Fruit fly (Drosophila melanogaster): Measurements from ENCODE around the gene CG2006.
A peak's percentile ranks its signal among the peaks of the same experiment; 100 is the strongest.

Gene CG2006

DNA sequence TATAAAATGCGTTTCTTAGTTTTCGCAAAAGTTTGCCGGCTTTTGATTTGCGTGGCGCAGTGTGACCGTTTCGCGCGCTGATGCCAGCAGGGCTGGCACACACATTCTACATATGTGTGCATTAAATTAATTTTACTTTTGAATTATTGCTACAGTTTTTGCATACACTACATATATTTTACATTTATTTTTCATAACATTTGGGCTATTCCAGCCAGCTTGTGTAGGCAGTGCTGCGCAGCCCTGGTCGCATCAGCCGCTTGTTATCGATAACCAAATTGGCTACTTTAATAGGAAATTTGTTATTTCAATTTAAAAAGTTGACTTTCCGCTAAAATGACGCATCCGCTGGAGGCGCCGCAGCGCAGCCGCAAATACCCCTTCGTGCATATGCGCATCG lies at the start of gene CG2006, which contains the start of gene CG2321:
Gene CG2006 (plus strand): TSS at position 260 of the 400 bp plus-strand sequence.
Gene CG2321 (minus strand): TSS at position 57 of the 400 bp plus-strand sequence.
- TF ChIP-seq noc (tag; optimal IDR thresholded peaks at IDR 0.05) = no peak

DNA sequence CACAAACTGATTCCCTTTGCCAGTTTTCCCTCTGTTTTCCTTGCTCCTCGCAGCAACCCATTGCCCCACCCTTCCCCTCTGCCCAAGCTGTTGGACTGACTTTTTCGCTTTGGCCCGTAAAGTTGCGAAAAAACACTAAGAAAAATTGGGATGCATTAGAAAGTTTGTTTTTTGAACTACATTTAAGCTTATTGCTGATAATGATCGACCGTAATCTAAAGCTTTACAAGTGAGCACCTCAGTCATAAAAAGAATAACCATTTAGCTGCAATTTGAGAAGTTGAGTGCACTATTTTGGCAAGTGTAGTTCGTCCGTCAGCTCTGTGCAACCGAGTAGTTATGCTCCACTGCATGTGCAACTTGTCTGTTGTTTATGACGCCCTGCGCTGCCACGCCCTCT lies 38.9 kb upstream of the CG2006 start:
- TF ChIP-seq noc (tag; optimal IDR thresholded peaks at IDR 0.05) = no peak

DNA sequence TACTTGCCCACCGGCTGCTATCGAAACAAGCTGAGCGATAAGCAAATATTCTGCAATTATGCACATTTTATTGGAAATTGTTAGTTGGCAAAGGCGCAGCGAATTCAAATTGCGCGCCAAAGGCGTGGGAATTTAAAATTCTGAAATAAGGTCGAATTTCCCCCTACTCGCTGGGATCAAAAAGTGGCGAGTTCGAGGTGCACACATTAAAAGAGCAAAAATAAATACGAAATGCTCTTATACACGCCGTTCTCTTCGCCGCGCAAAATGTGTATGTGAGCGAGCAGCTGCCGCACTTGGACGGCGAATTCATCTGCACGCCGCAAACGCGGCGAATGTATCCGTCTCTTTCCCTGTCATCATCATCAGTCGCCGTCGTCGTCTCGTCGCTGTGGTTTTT lies 32.1 kb upstream of the CG2006 start:
- no peak for TF ChIP-seq noc (tag; optimal IDR thresholded peaks at IDR 0.05)

DNA sequence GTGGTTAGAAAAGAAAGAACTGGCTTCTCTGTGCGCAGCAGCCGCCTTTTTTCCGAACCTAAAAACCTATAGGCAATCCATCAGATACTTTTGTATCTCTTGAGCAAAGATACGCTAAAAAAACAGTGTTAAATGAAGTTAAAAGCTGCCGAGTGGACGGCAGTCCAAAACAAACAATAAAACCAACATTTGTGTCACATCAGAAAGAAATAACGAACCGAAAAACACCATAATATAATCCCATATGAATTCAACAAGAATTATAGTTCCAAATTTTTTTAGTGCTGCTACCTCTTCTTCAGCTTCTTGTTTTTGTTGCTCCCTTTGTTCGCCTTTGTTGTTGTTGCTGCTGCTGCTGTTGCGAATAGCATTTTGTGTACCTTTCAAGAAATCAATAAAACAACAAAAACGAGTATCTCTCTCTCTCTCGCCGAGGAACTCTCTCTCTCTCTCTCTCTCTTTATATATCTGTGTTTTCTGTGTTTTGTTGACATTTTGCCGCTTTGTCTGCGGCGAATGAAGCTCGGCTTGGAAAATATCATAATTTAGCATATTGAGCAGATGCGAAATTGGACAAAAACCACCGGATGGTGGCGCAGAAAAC lies 31.4 kb upstream of the CG2006 start:
- TF ChIP-seq noc (tag; optimal IDR thresholded peaks at IDR 0.05) = no peak

DNA sequence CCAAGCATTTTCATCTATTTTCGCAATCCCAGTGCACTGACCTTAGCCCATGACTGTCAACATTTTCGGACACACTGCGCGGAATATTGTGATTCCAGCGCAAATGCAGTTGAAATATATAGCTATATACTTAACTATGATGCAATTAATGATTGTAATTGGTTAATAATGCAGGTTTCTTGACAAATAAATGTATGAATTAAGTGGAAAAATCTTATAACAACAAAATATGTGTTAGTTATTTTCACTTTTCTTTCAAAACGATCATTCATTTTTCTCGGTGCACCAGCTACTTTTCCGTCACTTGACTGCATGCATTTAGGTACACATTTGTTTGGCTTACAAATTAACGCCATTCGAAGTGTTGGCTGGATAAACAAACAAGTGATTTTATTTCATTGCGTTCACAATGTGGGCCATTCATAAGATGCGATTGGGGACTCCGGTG lies 30.6 kb upstream of the CG2006 start:
- TF ChIP-seq noc (tag; optimal IDR thresholded peaks at IDR 0.05) = no peak

DNA sequence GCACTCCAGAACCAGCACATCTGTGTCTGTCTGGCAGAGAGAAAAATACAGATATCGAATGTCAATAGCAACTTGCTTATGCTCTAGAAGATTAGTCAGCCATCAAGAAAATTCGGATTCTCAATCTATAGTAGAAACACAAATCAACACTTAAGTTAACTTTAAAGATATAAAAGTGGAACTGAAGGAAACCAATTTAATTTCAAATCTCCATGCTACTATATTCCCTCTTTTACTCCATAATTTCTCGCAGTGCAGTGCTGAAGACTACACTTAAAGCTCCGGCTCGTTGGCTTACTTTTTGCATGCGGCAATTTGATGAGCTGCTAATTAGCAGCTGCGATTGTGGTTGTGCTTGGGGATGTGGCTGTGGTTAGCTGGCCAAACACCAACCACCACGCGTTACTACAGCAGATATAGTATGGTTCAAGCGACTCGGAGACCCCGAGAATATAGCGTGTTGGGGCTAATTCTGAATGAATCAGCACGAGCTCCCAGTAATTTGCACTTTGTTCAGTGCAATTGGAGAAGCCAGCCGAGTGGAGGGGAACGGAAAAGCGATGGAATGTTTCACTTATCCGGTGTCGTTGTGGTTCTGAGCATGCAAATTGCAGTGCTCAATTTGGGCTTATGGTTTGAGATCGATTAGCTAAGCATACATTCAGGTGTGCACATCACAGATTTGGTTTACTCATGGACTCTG lies 28.9 kb upstream of the CG2006 start:
- no peak for TF ChIP-seq noc (tag; optimal IDR thresholded peaks at IDR 0.05)

DNA sequence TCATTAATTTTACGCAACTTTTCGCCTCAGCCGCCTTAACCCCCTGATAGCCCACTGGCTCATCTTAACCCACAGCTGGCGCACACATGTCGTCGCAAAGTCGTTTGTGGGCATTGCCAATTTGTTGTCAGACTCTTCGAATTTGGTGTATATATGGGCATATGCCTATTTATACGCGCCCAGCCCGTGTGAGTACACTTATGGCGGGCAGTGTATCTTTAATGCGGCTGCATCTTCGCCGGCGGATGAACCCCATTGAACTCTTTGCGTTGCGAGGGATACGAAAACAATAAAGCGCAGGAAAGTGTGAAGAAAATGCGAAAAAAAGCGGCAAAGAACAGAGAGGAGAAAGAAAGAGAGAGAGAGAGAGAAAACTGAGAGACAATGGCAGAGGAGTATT lies 28.2 kb upstream of the CG2006 start:
- TF ChIP-seq noc (tag; optimal IDR thresholded peaks at IDR 0.05) = no peak

DNA sequence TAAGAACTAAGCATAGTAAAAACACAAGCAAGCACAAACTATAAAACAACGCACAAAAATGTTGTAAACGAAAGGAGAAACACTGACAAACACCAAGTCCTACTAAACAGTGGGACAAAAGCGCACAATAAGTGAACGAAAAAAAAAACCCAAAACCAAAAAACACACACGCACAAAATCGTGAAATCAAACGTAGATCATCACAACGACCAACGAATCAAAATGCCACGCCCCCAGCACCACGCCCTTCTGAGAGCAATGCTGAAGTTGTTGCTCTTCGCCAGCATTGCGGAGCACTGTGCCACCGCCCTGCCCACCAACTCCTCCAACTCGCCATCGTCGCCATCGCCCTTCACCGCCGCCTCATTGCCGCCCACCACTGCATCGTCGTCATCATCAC lies 27.4 kb upstream of the CG2006 start:
- TF ChIP-seq noc (tag; optimal IDR thresholded peaks at IDR 0.05) = no peak

DNA sequence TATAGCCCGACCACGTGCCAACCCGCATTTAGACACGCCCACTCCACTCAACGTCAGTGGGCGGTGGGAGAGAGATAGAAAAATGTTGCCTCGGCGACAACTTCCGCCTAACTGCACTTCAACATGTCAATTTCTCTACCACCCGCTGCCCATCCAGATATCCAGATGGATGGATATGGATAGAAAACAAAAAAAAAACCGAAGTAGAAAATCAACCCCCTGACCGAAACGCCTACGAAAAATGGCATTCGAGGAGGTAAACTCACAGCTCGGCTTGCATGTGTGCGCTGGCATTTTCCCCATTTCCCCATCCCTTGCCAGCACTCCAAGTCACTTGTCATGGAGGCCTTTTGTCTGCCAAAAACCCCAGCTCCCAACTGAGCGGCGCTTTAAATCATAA lies 22.5 kb upstream of the CG2006 start:
- no peak for TF ChIP-seq noc (tag; optimal IDR thresholded peaks at IDR 0.05)

DNA sequence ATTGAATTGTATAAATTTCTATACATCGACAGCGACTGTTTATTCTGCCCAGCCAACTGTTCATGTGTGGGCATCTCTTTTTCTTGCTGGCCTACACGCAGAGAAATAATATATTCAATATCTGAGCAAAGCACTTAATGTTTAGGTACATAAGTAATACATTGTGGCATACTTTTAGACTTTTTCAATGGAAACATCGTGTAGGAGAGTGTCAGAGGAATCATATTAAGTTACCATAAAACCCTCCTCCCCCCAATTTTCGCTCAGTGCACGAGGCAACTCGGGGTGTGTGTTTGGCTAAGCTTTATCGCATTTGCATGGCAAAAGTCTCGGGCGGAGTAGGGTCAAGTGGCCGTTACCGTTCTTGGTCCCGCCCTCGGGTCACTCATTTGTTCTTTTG lies 19.1 kb upstream of the CG2006 start:
- TF ChIP-seq noc (tag; optimal IDR thresholded peaks at IDR 0.05) = no peak

DNA sequence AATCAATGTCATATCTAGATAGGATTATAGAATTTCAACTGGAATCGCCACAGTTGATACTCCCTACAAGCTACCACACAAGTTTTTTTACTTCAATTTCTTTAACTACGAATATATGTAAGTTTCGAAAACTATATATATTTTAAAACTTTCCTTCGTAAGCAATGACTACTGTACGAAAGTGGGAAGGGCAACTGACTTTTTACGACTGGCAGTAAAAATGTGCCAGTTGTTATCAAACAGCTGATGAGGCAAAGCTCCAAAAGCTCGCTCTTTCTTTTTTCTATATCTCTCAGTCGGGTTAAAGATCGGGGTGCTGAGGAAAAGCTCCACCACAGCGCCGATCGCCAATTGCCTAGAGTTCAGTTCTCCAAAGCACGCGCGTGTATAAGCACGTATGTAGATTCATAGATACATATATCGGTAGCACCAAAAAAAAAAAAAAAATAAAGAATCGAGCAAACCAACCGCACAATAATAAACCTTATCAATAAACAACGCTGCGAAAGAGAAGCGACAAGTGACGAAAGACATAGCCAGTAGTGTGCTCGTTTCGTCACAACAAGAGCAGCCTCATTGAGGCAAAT lies 10.2 kb upstream of the CG2006 start:
- TF ChIP-seq noc (tag; optimal IDR thresholded peaks at IDR 0.05) = peak; percentile 63

DNA sequence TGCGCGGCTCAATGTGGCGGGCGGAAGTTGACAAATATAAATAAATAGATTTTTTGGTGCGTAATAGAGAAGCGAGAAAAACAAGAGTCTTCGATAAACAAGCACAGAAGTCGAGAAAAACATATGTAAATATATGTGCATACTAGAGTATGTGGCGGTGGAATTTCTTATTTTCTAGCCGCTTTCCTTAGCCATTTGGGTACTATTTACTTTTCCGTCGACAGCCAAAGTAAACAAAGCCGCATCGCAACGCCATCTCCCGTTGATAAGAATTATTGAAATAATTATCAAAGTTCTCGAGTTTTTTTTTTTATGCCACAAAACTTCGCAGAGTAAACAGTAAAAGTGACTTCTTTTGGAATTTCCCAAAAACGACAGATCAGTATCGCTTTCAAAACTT lies 9.3 kb upstream of the CG2006 start:
- no peak for TF ChIP-seq noc (tag; optimal IDR thresholded peaks at IDR 0.05)

DNA sequence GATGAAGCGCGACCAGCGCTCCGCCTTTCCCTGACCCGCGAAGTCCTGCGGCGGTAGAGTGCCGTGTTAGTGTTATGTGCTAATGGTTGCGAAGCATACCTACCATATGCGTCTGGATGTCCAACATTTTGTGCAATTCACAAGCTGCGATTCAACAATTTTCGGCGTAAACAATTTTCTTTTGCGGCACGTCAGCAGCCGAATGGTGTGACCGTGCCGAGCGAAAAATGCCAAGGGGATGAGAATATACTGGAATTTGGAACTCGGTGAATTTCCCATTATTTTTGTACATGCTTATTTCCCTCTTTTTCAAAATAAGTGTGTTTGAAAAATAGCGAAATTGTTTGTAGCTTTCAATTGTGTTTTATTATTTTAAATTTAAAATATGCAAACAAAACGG lies 1.6 kb downstream of the CG2006 start, which contains the start of gene Spase12:
Gene Spase12 (minus strand): TSS at position 239 of the 400 bp plus-strand sequence.
- TF ChIP-seq noc (tag; optimal IDR thresholded peaks at IDR 0.05) = no peak

DNA sequence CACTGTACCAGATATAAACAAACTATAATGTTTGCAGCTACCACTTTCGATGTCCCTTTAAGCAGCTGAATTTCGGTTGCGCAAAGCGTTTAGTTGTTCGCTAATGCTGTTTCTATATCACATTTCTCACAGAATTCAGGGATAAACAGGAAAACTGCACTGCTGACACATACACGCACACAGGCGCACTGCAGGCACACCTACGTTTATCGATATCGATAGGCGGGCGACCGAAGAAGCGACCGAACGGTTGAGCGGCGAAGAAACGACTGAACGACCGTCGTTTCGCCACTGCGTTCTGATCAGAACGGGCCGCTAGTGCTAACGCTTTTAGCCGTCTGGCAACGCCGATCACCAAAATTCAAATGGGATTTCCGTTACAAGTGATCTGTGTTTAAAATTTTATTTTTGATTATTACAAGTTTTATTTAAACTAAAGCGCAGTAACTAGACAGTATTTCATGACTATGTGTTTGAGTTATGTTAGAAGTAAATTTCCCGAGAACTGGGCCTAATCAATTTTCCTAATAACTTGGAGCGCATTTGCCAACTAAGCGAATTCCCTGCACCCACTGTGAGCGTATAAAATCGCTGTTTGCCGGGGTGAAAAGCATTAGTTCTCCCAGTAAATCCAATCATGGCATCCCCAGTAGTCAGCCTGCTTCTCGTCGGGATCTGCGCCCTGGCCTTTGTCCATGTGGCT lies 4.1 kb downstream of the CG2006 start, which contains the start of the genes CG2310 and Diedel:
Gene CG2310 (minus strand): TSS at position 277 of the 703 bp plus-strand sequence.
Gene Diedel (plus strand): TSS at position 611 of the 703 bp plus-strand sequence.
- TF ChIP-seq noc (tag; optimal IDR thresholded peaks at IDR 0.05) = no peak

DNA sequence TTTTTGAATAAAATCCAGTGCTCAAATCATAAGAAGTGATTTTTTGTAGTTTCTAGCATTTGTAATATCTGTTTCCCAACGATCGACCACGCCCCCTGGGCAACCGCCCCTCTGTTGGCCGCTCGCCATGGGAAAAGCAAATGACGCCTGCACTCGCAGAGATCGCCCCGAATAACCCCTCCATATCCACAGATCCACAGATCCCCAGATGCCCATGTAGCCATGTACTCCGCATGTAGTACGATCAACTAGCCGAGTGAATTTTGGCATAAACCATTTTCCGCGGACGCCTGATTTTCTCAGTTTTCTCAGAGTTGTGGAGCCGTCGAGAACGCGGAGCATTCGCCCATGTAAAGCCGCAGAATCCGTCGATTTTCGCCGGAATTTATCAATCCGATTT lies 5.2 kb downstream of the CG2006 start, which contains the start of gene FipoQ:
Gene FipoQ (plus strand): TSS at position 301 of the 400 bp plus-strand sequence.
- TF ChIP-seq noc (tag; optimal IDR thresholded peaks at IDR 0.05) = no peak

DNA sequence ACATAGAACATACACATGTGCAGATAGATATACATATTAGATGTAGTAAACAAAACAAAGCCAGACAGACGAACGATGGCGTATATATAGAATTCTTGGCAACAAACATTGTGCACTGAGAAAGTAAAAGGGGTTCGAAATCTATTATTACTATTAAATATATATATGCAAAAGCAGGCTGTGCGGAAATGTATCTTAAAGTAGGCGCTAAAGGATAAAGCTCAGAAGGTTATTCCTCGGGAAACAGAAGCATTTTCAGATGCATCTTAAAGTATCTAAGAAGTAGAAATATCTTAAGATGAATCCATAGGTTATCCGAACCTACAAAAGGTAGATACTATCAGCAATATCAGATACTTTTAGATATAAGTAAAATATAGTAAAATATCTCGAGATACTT lies 6.5 kb downstream of the CG2006 start:
- TF ChIP-seq noc (tag; optimal IDR thresholded peaks at IDR 0.05) = no peak
